Fruit fly (Drosophila melanogaster) whole organism, embryonic: ENCODE measurements around the gene CG7810.

Experiments used
- Awh ChIP-seq: fragments of 200-800 bp; sonication (Bioruptor generic); IDR thresholded peaks from 2 replicates; pipeline ENCODE4, ENCODE4 v1.3.6; 2022; ENCODE audit warnings: missing biosample characterization, missing genetic modification characterization
- B-H2 ChIP-seq: fragments of 200-800 bp; sonication (Bioruptor generic); optimal IDR thresholded peaks from 2 replicates; lab custom pipeline; 2018; ENCODE audit warnings: missing biosample characterization, mild to moderate bottlenecking, missing genetic modification characterization
- CG10366 ChIP-seq: fragments of 200-800 bp; sonication (Bioruptor generic); IDR thresholded peaks from 2 replicates; pipeline ENCODE4 v1.3.6; 2022; ENCODE audit warnings: missing biosample characterization, missing genetic modification characterization
- CG13775 ChIP-seq: fragments of 200-800 bp; sonication (Bioruptor generic); optimal IDR thresholded peaks from 3 replicates; lab custom pipeline; 2017; ENCODE audit warnings: missing biosample characterization, mild to moderate bottlenecking, missing genetic modification characterization
- CG14014 ChIP-seq: fragments of 200-800 bp; sonication (Bioruptor generic); IDR thresholded peaks from 2 replicates; pipeline ENCODE4 v1.3.6; 2022; ENCODE audit warnings: missing biosample characterization, missing genetic modification characterization
- CG15011 ChIP-seq: fragments of 200-800 bp; sonication (Bioruptor generic); optimal IDR thresholded peaks from 3 replicates; lab custom pipeline; 2018; ENCODE audit warnings: missing biosample characterization, mild to moderate bottlenecking, missing genetic modification characterization
- CG15601 ChIP-seq: fragments of 200-800 bp; sonication (Bioruptor generic); optimal IDR thresholded peaks from 3 replicates; lab custom pipeline; 2019; ENCODE audit warnings: missing biosample characterization, mild to moderate bottlenecking, missing genetic modification characterization, moderate library complexity
- CG17186 ChIP-seq: fragments of 200-800 bp; sonication (Bioruptor generic); optimal IDR thresholded peaks from 3 replicates; lab custom pipeline; 2017; ENCODE audit warnings: missing biosample characterization, missing genetic modification reagents, missing genetic modification characterization
- CG17361 ChIP-seq: fragments of 200-800 bp; sonication (Bioruptor generic); IDR thresholded peaks from 3 replicates; pipeline ENCODE4 v1.3.6; 2022; ENCODE audit warnings: missing biosample characterization, missing genetic modification characterization
- CG17385 ChIP-seq: fragments of 200-800 bp; sonication (Bioruptor generic); optimal IDR thresholded peaks from 3 replicates; lab custom pipeline; 2018; ENCODE audit warnings: missing biosample characterization, mild to moderate bottlenecking, missing genetic modification characterization
- CG17568 ChIP-seq: fragments of 200-800 bp; sonication (Bioruptor generic); optimal IDR thresholded peaks from 2 replicates; lab custom pipeline; 2018; ENCODE audit warnings: missing biosample characterization, mild to moderate bottlenecking, missing genetic modification characterization, moderate library complexity
- CG17829 ChIP-seq: fragments of 200-800 bp; optimal IDR thresholded peaks from 2 replicates; lab custom pipeline; 2019; ENCODE audit warnings: missing biosample characterization, mild to moderate bottlenecking, missing genetic modification characterization, moderate library complexity
- CG2120 ChIP-seq: fragments of 200-800 bp; sonication (Bioruptor generic); optimal IDR thresholded peaks from 3 replicates; lab custom pipeline; 2016; ENCODE audit warnings: missing biosample characterization, missing genetic modification characterization
- CG32767 ChIP-seq: fragments of 200-800 bp; sonication (Bioruptor generic); IDR thresholded peaks from 2 replicates; pipeline ENCODE4 v1.3.6; 2022; ENCODE audit warnings: missing biosample characterization, missing genetic modification characterization
- CG3995 ChIP-seq: fragments of 200-800 bp; sonication (Bioruptor generic); optimal IDR thresholded peaks from 3 replicates; lab custom pipeline; 2016; ENCODE audit warnings: missing biosample characterization, missing genetic modification characterization
- CG4617 ChIP-seq: fragments of 200-800 bp; sonication (Bioruptor generic); optimal IDR thresholded peaks from 3 replicates; lab custom pipeline; 2016; ENCODE audit warnings: missing biosample characterization, missing genetic modification characterization, borderline replicate concordance
- CG4820 ChIP-seq: fragments of 200-800 bp; sonication (Bioruptor generic); optimal IDR thresholded peaks from 3 replicates; lab custom pipeline; 2016; ENCODE audit warnings: missing biosample characterization, missing genetic modification characterization
- CG5953 ChIP-seq: fragments of 200-800 bp; sonication (Bioruptor generic); IDR thresholded peaks from 2 replicates; pipeline ENCODE4 v1.3.6; 2022; ENCODE audit warnings: missing biosample characterization, missing genetic modification characterization
- CG6654 ChIP-seq: fragments of 200-800 bp; sonication (Bioruptor generic); optimal IDR thresholded peaks from 2 replicates; lab custom pipeline; 2017; ENCODE audit warnings: missing biosample characterization, mild to moderate bottlenecking, missing genetic modification characterization
- CG7372 ChIP-seq: fragments of 200-800 bp; sonication (Bioruptor generic); IDR thresholded peaks from 2 replicates; pipeline ENCODE4 v1.3.6; 2022; ENCODE audit warnings: missing biosample characterization, missing genetic modification characterization
- CkIIα-i1 ChIP-seq: fragments of 200-800 bp; sonication (Bioruptor generic); IDR thresholded peaks from 2 replicates; pipeline ENCODE4 v1.3.6; 2022; ENCODE audit warnings: missing biosample characterization, missing genetic modification characterization
- D19A ChIP-seq: fragments of 200-800 bp; optimal IDR thresholded peaks from 3 replicates; lab custom pipeline; 2019; ENCODE audit warnings: missing biosample characterization, mild to moderate bottlenecking, missing genetic modification characterization, moderate library complexity
- Deaf1 ChIP-seq: fragments of 200-800 bp; optimal IDR thresholded peaks from 3 replicates; lab custom pipeline; 2019; ENCODE audit warnings: missing biosample characterization, mild to moderate bottlenecking, missing genetic modification characterization, moderate library complexity
- Dref ChIP-seq: fragments of 200-800 bp; sonication (Bioruptor generic); IDR thresholded peaks from 2 replicates; pipeline ENCODE4 v1.3.6; 2022; ENCODE audit warnings: missing biosample characterization, missing genetic modification characterization
- GATAe ChIP-seq: fragments of 200-800 bp; sonication (Bioruptor generic); conservative IDR thresholded peaks from 2 replicates; pipeline ENCODE4 v1.3.6; 2022; ENCODE audit warnings: missing biosample characterization, missing genetic modification characterization
- MESR4 ChIP-seq: fragments of 200-800 bp; sonication (Bioruptor generic); optimal IDR thresholded peaks from 2 replicates; lab custom pipeline; 2018; ENCODE audit warnings: missing biosample characterization, mild to moderate bottlenecking, missing genetic modification characterization, moderate library complexity
- Mrtf ChIP-seq: fragments of 200-800 bp; sonication (Bioruptor generic); IDR thresholded peaks from 3 replicates; pipeline ENCODE4 v1.3.6; 2022; ENCODE audit warnings: missing biosample characterization, missing genetic modification characterization
- Sox102F ChIP-seq: fragments of 200-800 bp; sonication (Bioruptor generic); optimal IDR thresholded peaks from 2 replicates; lab custom pipeline; 2018; ENCODE audit warnings: missing biosample characterization, mild to moderate bottlenecking, missing genetic modification characterization, moderate library complexity
- Usf ChIP-seq: fragments of 200-800 bp; sonication (Bioruptor generic); optimal IDR thresholded peaks from 2 replicates; lab custom pipeline; 2017; ENCODE audit warnings: missing genotype, missing biosample characterization, missing genetic modification characterization
- ac ChIP-seq: fragments of 200-800 bp; sonication (Bioruptor generic); optimal IDR thresholded peaks from 3 replicates; lab custom pipeline; 2017; ENCODE audit warnings: missing biosample characterization, mild to moderate bottlenecking, missing genetic modification characterization
- ara ChIP-seq: fragments of 200-800 bp; sonication (Bioruptor generic); IDR thresholded peaks from 2 replicates; pipeline ENCODE4 v1.3.6; 2022; ENCODE audit warnings: missing biosample characterization, missing genetic modification characterization
- bsh ChIP-seq, 2 experiments: fragments of 200-800 bp; sonication (Bioruptor generic); optimal IDR thresholded peaks; 2 replicates each; lab custom pipeline; 2017 to 2018; ENCODE audit warnings: mild to moderate bottlenecking in 2 of 2, missing biosample characterization in 2 of 2, missing genetic modification characterization in 2 of 2, moderate library complexity in 1 of 2
- crc ChIP-seq: fragments of 200-800 bp; sonication (Bioruptor generic); optimal IDR thresholded peaks from 2 replicates; lab custom pipeline; 2016; ENCODE audit warnings: missing biosample characterization, missing genetic modification characterization
- croc ChIP-seq: fragments of 200-800 bp; sonication (Bioruptor generic); conservative IDR thresholded peaks from 3 replicates; pipeline ENCODE4 v1.3.6; 2022; ENCODE audit warnings: missing biosample characterization, missing genetic modification characterization
- gcm2 ChIP-seq: fragments of 200-800 bp; sonication (Bioruptor generic); optimal IDR thresholded peaks from 2 replicates; lab custom pipeline; 2016; ENCODE audit warnings: missing biosample characterization, missing genetic modification characterization
- gsb-n ChIP-seq: fragments of 200-800 bp; sonication (Bioruptor generic); optimal IDR thresholded peaks from 3 replicates; lab custom pipeline; 2018; ENCODE audit warnings: missing biosample characterization, mild to moderate bottlenecking, missing genetic modification characterization
- h ChIP-seq: fragments of >200 bp; optimal IDR thresholded peaks from 2 replicates; lab custom pipeline; 2017
- ken ChIP-seq: fragments of 200-800 bp; sonication (Bioruptor generic); IDR thresholded peaks from 3 replicates; pipeline ENCODE4 v1.3.6; 2022; ENCODE audit warnings: missing biosample characterization, missing genetic modification characterization
- mam ChIP-seq: fragments of 200-800 bp; sonication (Bioruptor generic); optimal IDR thresholded peaks from 3 replicates; lab custom pipeline; 2016; ENCODE audit warnings: missing biosample characterization, missing genetic modification characterization
- mirr ChIP-seq: fragments of 200-800 bp; sonication (Bioruptor generic); optimal IDR thresholded peaks from 3 replicates; lab custom pipeline; 2018; ENCODE audit warnings: missing biosample characterization, mild to moderate bottlenecking, missing genetic modification characterization
- nerfin-1 ChIP-seq: fragments of 200-800 bp; sonication (Bioruptor generic); optimal IDR thresholded peaks from 3 replicates; lab custom pipeline; 2019; ENCODE audit warnings: missing biosample characterization, mild to moderate bottlenecking, missing genetic modification characterization, moderate library complexity
- pnt ChIP-seq: fragments of 200-800 bp; sonication (Bioruptor generic); optimal IDR thresholded peaks from 3 replicates; lab custom pipeline; 2016; ENCODE audit warnings: missing biosample characterization, missing genetic modification characterization
- run ChIP-seq: fragments of 200-800 bp; sonication (Bioruptor generic); optimal IDR thresholded peaks from 3 replicates; lab custom pipeline; 2018; ENCODE audit warnings: missing biosample characterization, mild to moderate bottlenecking, missing genetic modification characterization
- salm ChIP-seq: fragments of 200-800 bp; sonication (Bioruptor generic); optimal IDR thresholded peaks from 2 replicates; lab custom pipeline; 2018; ENCODE audit warnings: missing biosample characterization, mild to moderate bottlenecking, missing genetic modification characterization
- schlank ChIP-seq: fragments of 200-800 bp; sonication (Bioruptor generic); optimal IDR thresholded peaks from 2 replicates; lab custom pipeline; 2018; ENCODE audit warnings: missing biosample characterization, mild to moderate bottlenecking, missing genetic modification characterization
- so ChIP-seq: fragments of 200-800 bp; sonication (Bioruptor generic); IDR thresholded peaks from 3 replicates; pipeline ENCODE4 v1.3.6; 2022; ENCODE audit warnings: missing biosample characterization, missing genetic modification characterization
- tap ChIP-seq: fragments of 200-800 bp; optimal IDR thresholded peaks from 3 replicates; lab custom pipeline; 2019; ENCODE audit warnings: missing biosample characterization, mild to moderate bottlenecking, missing genetic modification characterization, moderate library complexity
- tna ChIP-seq: fragments of 200-800 bp; sonication (Bioruptor generic); IDR thresholded peaks from 2 replicates; pipeline ENCODE4 v1.3.6; 2022; ENCODE audit warnings: missing biosample characterization, missing genetic modification characterization; ENCODE audit not compliant: partially characterized antibody
- twi ChIP-seq: fragments of 200-800 bp; optimal IDR thresholded peaks from 2 replicates; lab custom pipeline; 2019; ENCODE audit warnings: missing biosample characterization, mild to moderate bottlenecking, missing genetic modification characterization, moderate library complexity
- vnd ChIP-seq: fragments of 200-800 bp; sonication (Bioruptor generic); IDR thresholded peaks from 3 replicates; pipeline ENCODE4 v1.3.6; 2022; ENCODE audit warnings: missing biosample characterization, missing genetic modification characterization; ENCODE audit not compliant: partially characterized antibody
- zfh1 ChIP-seq: fragments of 200-800 bp; sonication (Bioruptor generic); IDR thresholded peaks from 3 replicates; pipeline ENCODE4 v1.3.6; 2022; ENCODE audit warnings: missing biosample characterization, missing genetic modification characterization

Gene CG7810

DNA sequence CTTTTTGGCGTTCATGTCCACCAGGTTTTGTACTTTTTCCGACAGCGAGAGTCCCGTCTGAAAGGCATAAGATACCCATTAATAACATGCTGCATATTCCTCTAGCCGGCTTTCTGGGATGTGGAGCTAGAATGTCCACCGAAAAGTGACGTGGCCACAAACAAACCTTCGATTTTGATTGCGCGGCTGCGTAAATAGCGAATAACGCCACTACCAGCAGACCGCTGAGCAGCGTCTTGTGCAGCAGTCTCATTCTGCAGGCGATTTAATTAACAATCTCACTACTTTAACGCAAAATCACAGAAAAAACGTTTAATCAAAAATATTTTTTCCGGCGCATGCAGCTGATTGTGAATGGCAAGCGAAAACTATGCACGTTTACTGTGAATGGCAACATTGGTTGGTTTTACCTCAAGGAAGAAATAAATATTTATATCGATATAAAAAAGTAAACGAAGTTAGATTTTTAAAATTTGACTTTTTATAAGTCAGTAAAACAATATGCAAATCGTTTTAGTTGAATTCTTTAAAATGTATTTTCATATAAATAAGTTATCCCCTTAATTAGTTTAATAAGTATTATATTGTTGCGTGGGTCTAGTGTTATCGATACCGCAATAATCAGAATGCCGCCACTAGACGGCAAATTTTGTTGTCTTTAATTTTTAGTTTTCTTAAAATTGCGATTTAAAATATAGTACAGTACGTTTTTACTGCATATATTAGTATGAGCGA, 3.0 kb downstream of the CG7810 start, which contains the start of the genes Ostgamma and Mettl14 (continued):
- peak; percentile 76 for TF ChIP-seq CG4617 (GFP tag; lab: Kevin White, UChicago)
- TF ChIP-seq salm (tag; lab: Kevin White, UChicago) = no peak
- no peak for TF ChIP-seq CkIIα-i1 (GFP tag; lab: Robert Waterston, UW)
- 0 out of 3 replicates have a peak, but pooled peaks have one; percentile 53 for TF ChIP-seq vnd (GFP tag; lab: Robert Waterston, UW)
- TF ChIP-seq Usf (GFP tag; lab: Kevin White, UChicago) = no peak
- TF ChIP-seq Awh (GFP tag; lab: Robert Waterston, UW) = no peak
- no peak for TF ChIP-seq croc (GFP tag; lab: Robert Waterston, UW)
- no peak for TF ChIP-seq CG10366 (GFP tag; lab: Robert Waterston, UW)
- peak; percentile 18 for TF ChIP-seq CG17385
- no peak for TF ChIP-seq schlank
- TF ChIP-seq CG32767 (GFP tag; lab: Robert Waterston, UW) = no peak
- TF ChIP-seq Mrtf (GFP tag; lab: Robert Waterston, UW) = no peak
- no peak for TF ChIP-seq CG14014 (GFP tag; lab: Robert Waterston, UW)
- 0 out of 2 replicates have a peak, but pooled peaks have one; percentile 5 for TF ChIP-seq tna (GFP tag; lab: Robert Waterston, UW)
- no peak for TF ChIP-seq run (tag; lab: Kevin White, UChicago)
- peak; percentile 77 for TF ChIP-seq CG3995 (GFP tag; lab: Kevin White, UChicago)
- no peak for TF ChIP-seq CG5953 (GFP tag; lab: Robert Waterston, UW)
- TF ChIP-seq CG7372 (GFP tag; lab: Robert Waterston, UW) = no peak
- peak; percentile 55 for TF ChIP-seq MESR4
- no peak for TF ChIP-seq B-H2 (GFP tag; lab: Kevin White, UChicago)
- TF ChIP-seq CG4820 = no peak
- TF ChIP-seq CG6654 (GFP tag; lab: Kevin White, UChicago) = no peak
- TF ChIP-seq ken (GFP tag; lab: Robert Waterston, UW) = no peak
- TF ChIP-seq CG13775 (GFP tag; lab: Kevin White, UChicago) = no peak
- no peak for TF ChIP-seq gsb-n (tag; lab: Kevin White, UChicago)
- no peak for TF ChIP-seq ac (GFP tag; lab: Kevin White, UChicago)
- peak; percentile 24 for TF ChIP-seq nerfin-1 (tag; lab: Kevin White, UChicago)
- TF ChIP-seq D19A (tag; lab: Kevin White, UChicago) = no peak
- TF ChIP-seq zfh1 = no peak
- TF ChIP-seq h (lab: Kevin White, UChicago) = no peak
- TF ChIP-seq CG2120 = peak; percentile 34
- no peak for TF ChIP-seq mam (GFP tag; lab: Kevin White, UChicago)
- TF ChIP-seq Sox102F (GFP tag; lab: Kevin White, UChicago) = no peak
- TF ChIP-seq crc (GFP tag; lab: Kevin White, UChicago) = no peak
- TF ChIP-seq gcm2 (GFP tag; lab: Kevin White, UChicago) = no peak
- TF ChIP-seq so = no peak
- peak; percentile 42 for TF ChIP-seq CG15601
- TF ChIP-seq GATAe (GFP tag; lab: Robert Waterston, UW) = no peak
- TF ChIP-seq CG17186 (GFP tag; lab: Kevin White, UChicago) = no peak
- no peak for TF ChIP-seq Deaf1 (tag; lab: Kevin White, UChicago)
- TF ChIP-seq ara (GFP tag; lab: Robert Waterston, UW) = no peak
- no peak for TF ChIP-seq pnt
- TF ChIP-seq mirr (GFP tag; lab: Kevin White, UChicago) = no peak
- TF ChIP-seq CG15011 = no peak
- TF ChIP-seq tap (tag; lab: Kevin White, UChicago) = no peak
- TF ChIP-seq twi (tag; lab: Kevin White, UChicago) = no peak
- no peak for TF ChIP-seq CG17568
- peak; percentile 62 for TF ChIP-seq Dref
- TF ChIP-seq bsh (GFP tag; optimal IDR thresholded peaks at IDR 0.05; lab: Kevin White, UChicago) = no peak
- peak; percentile 41 for TF ChIP-seq CG17829 (tag; lab: Kevin White, UChicago)
- TF ChIP-seq CG17361 (GFP tag; lab: Robert Waterston, UW) = peak; percentile 36; the same call in 1 of the 3 replicates
